Fruit fly (Drosophila melanogaster): Measurements from ENCODE around the gene CG8419.

- TF ChIP-seq cic (GFP tag; optimal IDR thresholded peaks at IDR 0.05) (no peak), CG12768 (GFP tag; optimal IDR thresholded peaks at IDR 0.05) (no peak), kay (GFP tag; ENCODE audit: borderline replicate concordance) (no peak), Clk (GFP tag; optimal IDR thresholded peaks at IDR 0.05) (no peak), CG7045 (GFP tag; optimal IDR thresholded peaks at IDR 0.05) (no peak)
These were observed 51.7 kb downstream of the CG8419 start, which contains the start of gene CG8086 for dm6 chr2L:8257401-8258266.
